Worm (Caenorhabditis elegans) whole organism, L2 larva: Measurements from ENCODE around the gene T06E6.15.

ENCODE experiments used
- aly-2 ChIP-seq: fragments of 150-350 bp; optimal IDR thresholded peaks from 2 replicates; lab custom pipeline; 2014; ENCODE audit warnings: missing biosample characterization, missing genetic modification characterization
- fos-1 ChIP-seq: fragments of 150-350 bp; optimal IDR thresholded peaks from 2 replicates; lab custom pipeline; 2014; ENCODE audit warnings: missing biosample characterization, missing genetic modification characterization
- mab-5 ChIP-seq: fragments of 150-350 bp; optimal IDR thresholded peaks from 2 replicates; lab custom pipeline; 2014; ENCODE audit warnings: missing biosample characterization, missing genetic modification characterization
- nhr-11 ChIP-seq: fragments of 150-350 bp; optimal IDR thresholded peaks from 2 replicates; lab custom pipeline; 2014; ENCODE audit warnings: missing biosample characterization, missing genetic modification characterization
- nhr-237 ChIP-seq: fragments of 150-350 bp; optimal IDR thresholded peaks from 2 replicates; lab custom pipeline; 2014; ENCODE audit warnings: missing biosample characterization, missing genetic modification characterization

DNA sequence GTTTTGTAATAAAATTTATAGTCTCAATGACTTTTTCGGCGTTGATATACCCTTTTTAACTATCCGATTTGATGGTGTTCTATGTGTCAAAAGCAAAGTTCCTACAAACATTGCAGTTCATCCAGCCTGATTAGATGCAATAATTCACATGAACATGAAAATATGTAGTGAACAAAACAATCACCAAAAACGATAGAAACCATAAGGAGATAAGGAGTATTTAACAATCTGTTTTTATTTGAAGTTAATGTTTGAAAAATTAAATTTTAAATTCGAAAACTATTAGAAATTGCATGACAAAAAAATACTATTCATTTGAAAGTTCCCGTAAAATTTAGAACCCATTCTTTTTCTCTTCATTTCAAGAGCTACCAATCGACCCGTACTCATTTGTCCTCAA, 27.4 kb upstream of the T06E6.15 start, which contains the start of gene fbxa-209:
- TF ChIP-seq mab-5 (no peak), nhr-11 (tag; lab: Kevin White, UChicago) (no peak), fos-1 (no peak), aly-2 (no peak), nhr-237 (no peak)
